Worm (Caenorhabditis elegans) whole organism, young adult: ENCODE results near the gene T19D2.3.

Experiments
- F33H1.4 ChIP-seq: fragments of 200-800 bp; sonication (Bioruptor generic); IDR thresholded peaks from 2 replicates; pipeline ENCODE4 v1.3.6; 2022; ENCODE audit warnings: missing genetic modification reagents, missing genetic modification characterization, missing compliant biosample characterization
- F49E8.2 ChIP-seq: sonication (generic microtip); optimal IDR thresholded peaks from 3 replicates; lab custom pipeline; 2017; ENCODE audit warnings: missing genetic modification characterization, mild to moderate bottlenecking, missing compliant biosample characterization, antibody characterized with exemption, moderate library complexity; ENCODE audit not compliant: insufficient read depth
- Y53G8AR.9 ChIP-seq: fragments of 200-800 bp; sonication (Bioruptor generic); conservative IDR thresholded peaks from 2 replicates; pipeline ENCODE4 v1.3.6; 2022; ENCODE audit warnings: missing genetic modification reagents, missing genetic modification characterization, missing compliant biosample characterization
- cebp-2 ChIP-seq: fragments of 200-800 bp; sonication (Bioruptor generic); IDR thresholded peaks from 2 replicates; pipeline ENCODE4 v1.3.6; 2022; ENCODE audit warnings: missing genetic modification characterization, missing compliant biosample characterization
- ceh-27 ChIP-seq: fragments of 200-800 bp; sonication (Bioruptor generic); optimal IDR thresholded peaks from 2 replicates; lab custom pipeline; 2018; ENCODE audit warnings: mild to moderate bottlenecking, missing genetic modification characterization, moderate library complexity, missing compliant biosample characterization
- gei-17 ChIP-seq: fragments of 200-800 bp; sonication (Bioruptor generic); optimal IDR thresholded peaks from 2 replicates; lab custom pipeline; 2018; ENCODE audit warnings: mild to moderate bottlenecking, missing genetic modification characterization, missing compliant biosample characterization
- let-526 ChIP-seq: fragments of 200-800 bp; sonication (Bioruptor generic); IDR thresholded peaks from 2 replicates; pipeline ENCODE4 v1.3.6; 2022; ENCODE audit warnings: missing genetic modification reagents, missing genetic modification characterization, missing compliant biosample characterization
- nfya-1 ChIP-seq: sonication (generic microtip); optimal IDR thresholded peaks from 2 replicates; lab custom pipeline; 2017; ENCODE audit warnings: antibody characterized with exemption, missing compliant biosample characterization, missing genetic modification characterization, borderline replicate concordance; ENCODE audit not compliant: insufficient read depth
- pbrm-1 ChIP-seq: fragments of 200-800 bp; sonication (Bioruptor generic); IDR thresholded peaks from 2 replicates; pipeline ENCODE4 v1.3.6; 2022; ENCODE audit warnings: missing genetic modification reagents, missing genetic modification characterization, missing compliant biosample characterization
- rec-8 ChIP-seq, 2 experiments: sonication (generic microtip); optimal IDR thresholded peaks; 2 replicates each; lab custom pipeline; 2016; ENCODE audit warnings: mild to moderate bottlenecking in 2 of 2, missing genetic modification characterization in 2 of 2, missing genetic modification reagents in 2 of 2, missing genotype in 2 of 2, missing biosample characterization in 1 of 2, missing compliant biosample characterization in 1 of 2, moderate library complexity in 1 of 2
- tbx-9 ChIP-seq: sonication (generic microtip); optimal IDR thresholded peaks from 2 replicates; lab custom pipeline; 2016; ENCODE audit warnings: borderline replicate concordance, missing genetic modification characterization, inconsistent platforms, missing compliant biosample characterization
- unc-130 ChIP-seq: sonication (generic microtip); optimal IDR thresholded peaks from 2 replicates; lab custom pipeline; 2016; ENCODE audit warnings: missing genetic modification reagents, missing genetic modification characterization, missing compliant biosample characterization
- ztf-26 ChIP-seq: sonication (generic microtip); optimal IDR thresholded peaks from 2 replicates; lab custom pipeline; 2017; ENCODE audit warnings: missing genetic modification characterization, missing compliant biosample characterization

- TF ChIP-seq let-526 (no peak), nfya-1 (tag; lab: Kevin White, UChicago) (no peak), Y53G8AR.9 (no peak), tbx-9 (tag; lab: Kevin White, UChicago) (no peak), gei-17 (no peak), ceh-27 (GFP tag; lab: Kevin White, UChicago) (no peak), F49E8.2 (tag; lab: Kevin White, UChicago) (no peak), cebp-2 (no peak), F33H1.4 (GFP tag; lab: Robert Waterston, UW) (no peak), rec-8 (tag; optimal IDR thresholded peaks at IDR 0.05; lab: Kevin White, UChicago) (no peak), pbrm-1 (GFP tag; lab: Robert Waterston, UW) (no peak), ztf-26 (tag; lab: Kevin White, UChicago) (no peak), unc-130 (GFP tag; lab: Kevin White, UChicago) (no peak)
Measured at ce11 chrX:3988575-3988974, 49.5 kb downstream of the T19D2.3 start.
